Worm (Caenorhabditis elegans): ENCODE measurements around the gene K08F4.3.

K08F4.3 gene

ce11 chrIV:10174932-10175732 is 46.1 kb downstream of the K08F4.3 start (continued):
- TF ChIP-seq ztf-28 (GFP tag; IDR thresholded peaks at IDR 0.05): no peak
- TF ChIP-seq F52B5.7 (tag; optimal IDR thresholded peaks at IDR 0.05): no peak
- no peak for TF ChIP-seq somi-1 (GFP tag; optimal IDR thresholded peaks at IDR 0.05)
- no peak for TF ChIP-seq nhr-27 (tag; optimal IDR thresholded peaks at IDR 0.05)
- TF ChIP-seq ccch-3 (GFP tag; optimal IDR thresholded peaks at IDR 0.05): no peak
- no peak for TF ChIP-seq snpc-3.4 (tag; optimal IDR thresholded peaks at IDR 0.05)
- TF ChIP-seq mes-4 (tag; optimal IDR thresholded peaks at IDR 0.05): no peak
- TF ChIP-seq B0019.2 (GFP tag; conservative IDR thresholded peaks at IDR 0.05): no peak
- no peak for TF ChIP-seq efl-1 (GFP tag; optimal IDR thresholded peaks at IDR 0.05)
- TF ChIP-seq gei-17 (GFP tag; optimal IDR thresholded peaks at IDR 0.05): no peak
- no peak for TF ChIP-seq madf-10 (tag; optimal IDR thresholded peaks at IDR 0.05)
- TF ChIP-seq F22D6.2 (tag; optimal IDR thresholded peaks at IDR 0.05): no peak
- TF ChIP-seq ceh-91 (GFP tag; IDR thresholded peaks at IDR 0.05): no peak
- TF ChIP-seq F57C9.4 (tag; optimal IDR thresholded peaks at IDR 0.05): no peak
- no peak for TF ChIP-seq lir-1 (GFP tag; conservative IDR thresholded peaks at IDR 0.05)
- peak; percentile 87 for TF ChIP-seq zfh-2 (GFP tag; conservative IDR thresholded peaks at IDR 0.05)
- no peak for TF ChIP-seq B0035.1 (tag; optimal IDR thresholded peaks at IDR 0.05)
- TF ChIP-seq snpc-1.1 (tag; optimal IDR thresholded peaks at IDR 0.05; ENCODE audit: insufficient read depth): no peak
- no peak for TF ChIP-seq let-607 (tag; optimal IDR thresholded peaks at IDR 0.05)
- TF ChIP-seq ztf-22 (GFP tag; optimal IDR thresholded peaks at IDR 0.05): no peak
- TF ChIP-seq hlh-12 (tag; optimal IDR thresholded peaks at IDR 0.05): no peak
- no peak for TF ChIP-seq atf-7 (tag; optimal IDR thresholded peaks at IDR 0.05)
- TF ChIP-seq madf-6 (GFP tag; IDR thresholded peaks at IDR 0.05): no peak
- TF ChIP-seq ZK185.1 (tag; optimal IDR thresholded peaks at IDR 0.05; ENCODE audit: poor library complexity, severe bottlenecking): no peak
- no peak for TF ChIP-seq sdz-38 (tag; optimal IDR thresholded peaks at IDR 0.05)
- TF ChIP-seq ceh-79 (tag; optimal IDR thresholded peaks at IDR 0.05): no peak
- peak; percentile 10 for TF ChIP-seq nhr-80 (tag; optimal IDR thresholded peaks at IDR 0.05)
- TF ChIP-seq ekl-4 (GFP tag; IDR thresholded peaks at IDR 0.05): no peak
- no peak for TF ChIP-seq fkh-3 (tag; optimal IDR thresholded peaks at IDR 0.05)
- TF ChIP-seq ceh-40 (GFP tag; IDR thresholded peaks at IDR 0.05): no peak
- no peak for TF ChIP-seq tbx-9 (tag; optimal IDR thresholded peaks at IDR 0.05; ENCODE audit: borderline replicate concordance)
- TF ChIP-seq C17E4.6 (GFP tag; IDR thresholded peaks at IDR 0.05): no peak
- TF ChIP-seq ztf-6 (GFP tag; IDR thresholded peaks at IDR 0.05): no peak
- TF ChIP-seq snpc-1.3 (tag; optimal IDR thresholded peaks at IDR 0.05; ENCODE audit: insufficient read depth): no peak
- no peak for TF ChIP-seq sea-2 (GFP tag; IDR thresholded peaks at IDR 0.05)
- TF ChIP-seq egl-18 (GFP tag; IDR thresholded peaks at IDR 0.05): no peak
- TF ChIP-seq let-526 (GFP tag; IDR thresholded peaks at IDR 0.05): no peak
- TF ChIP-seq F23B12.7 (tag; optimal IDR thresholded peaks at IDR 0.05; ENCODE audit: insufficient read depth): no peak
- no peak for TF ChIP-seq nhr-90 (tag; optimal IDR thresholded peaks at IDR 0.05)
- TF ChIP-seq lag-1 (GFP tag; IDR thresholded peaks at IDR 0.05): no peak
- no peak for TF ChIP-seq lin-40 (tag; optimal IDR thresholded peaks at IDR 0.05)
- no peak for TF ChIP-seq hsf-1 (GFP tag; IDR thresholded peaks at IDR 0.05)
- TF ChIP-seq tbp1 (GFP tag; optimal IDR thresholded peaks at IDR 0.05): no peak
- no peak for TF ChIP-seq cebp-2 (GFP tag; IDR thresholded peaks at IDR 0.05)
- TF ChIP-seq unc-130 (GFP tag; optimal IDR thresholded peaks at IDR 0.05): no peak
- no peak for TF ChIP-seq aptf-3 (GFP tag; IDR thresholded peaks at IDR 0.05)
- 0 out of 2 replicates have a peak, but pooled peaks have one; percentile 13 for TF ChIP-seq attf-3 (GFP tag; conservative IDR thresholded peaks at IDR 0.05)
- TF ChIP-seq pha-4 (tag; optimal IDR thresholded peaks at IDR 0.05): no peak
